Worm (Caenorhabditis elegans): Measurements from ENCODE around the gene srv-4.

The srv-4 gene

ce11 chrIV:4277694-4278093, 10.5 kb downstream of the srv-4 start, which contains the start of gene nhr-78:
Gene nhr-78 (minus strand): TSS chrIV:4277875.
- TF ChIP-seq nhr-237 (tag; optimal IDR thresholded peaks at IDR 0.05) (no peak), C34F6.9 (tag; optimal IDR thresholded peaks at IDR 0.05) (peak; percentile 14), F13H6.1 (tag; optimal IDR thresholded peaks at IDR 0.05) (peak; percentile 37), aly-2 (tag; optimal IDR thresholded peaks at IDR 0.05) (no peak), gmeb-1 (tag; optimal IDR thresholded peaks at IDR 0.05) (peak; percentile 40), nhr-21 (tag; optimal IDR thresholded peaks at IDR 0.05) (no peak), sma-9 (GFP tag; optimal IDR thresholded peaks at IDR 0.05) (peak; percentile 5), sma-9 (tag; optimal IDR thresholded peaks at IDR 0.05) (no peak), sma-3 (GFP tag; optimal IDR thresholded peaks at IDR 0.05) (peak; percentile 15)

ce11 chrIV:4272167-4272566, 16.1 kb downstream of the srv-4 start, which contains the start of gene F36A4.1:
Gene F36A4.1 (plus strand): TSS chrIV:4272467.
- TF ChIP-seq unc-62 (GFP tag; optimal IDR thresholded peaks at IDR 0.05): no peak
- no peak for TF ChIP-seq ceh-82 (tag; optimal IDR thresholded peaks at IDR 0.05)
- no peak for TF ChIP-seq R02D3.7 (tag; optimal IDR thresholded peaks at IDR 0.05)
- TF ChIP-seq C34F6.9 (tag; optimal IDR thresholded peaks at IDR 0.05): no peak
- no peak for TF ChIP-seq snpc-4 (tag; optimal IDR thresholded peaks at IDR 0.05)

- TF ChIP-seq sem-4 (tag; optimal IDR thresholded peaks at IDR 0.05) (no peak), ZK546.5 (tag; optimal IDR thresholded peaks at IDR 0.05) (no peak), nhr-11 (tag; optimal IDR thresholded peaks at IDR 0.05) (no peak), elt-1 (tag; optimal IDR thresholded peaks at IDR 0.05) (no peak), aly-2 (tag; optimal IDR thresholded peaks at IDR 0.05) (no peak), nhr-10 (tag; optimal IDR thresholded peaks at IDR 0.05) (no peak), dmd-4 (tag; optimal IDR thresholded peaks at IDR 0.05) (no peak), lsy-2 (tag; optimal IDR thresholded peaks at IDR 0.05) (no peak), unc-39 (tag; optimal IDR thresholded peaks at IDR 0.05) (no peak), nhr-23 (tag; optimal IDR thresholded peaks at IDR 0.05) (no peak), nhr-129 (tag; optimal IDR thresholded peaks at IDR 0.05) (no peak), C34F6.9 (tag; optimal IDR thresholded peaks at IDR 0.05) (no peak), nhr-25 (tag; optimal IDR thresholded peaks at IDR 0.05) (no peak), F13H6.1 (tag; optimal IDR thresholded peaks at IDR 0.05) (no peak)
These were observed 17.3 kb downstream of the srv-4 start, which contains the start of gene F36A4.2 for ce11 chrIV:4270925-4271324. Gene F36A4.2 (plus strand): TSS chrIV:4271225.

ce11 chrIV:4269308-4269707, 18.9 kb downstream of the srv-4 start, which contains the start of gene F36A4.3:
Gene F36A4.3 (plus strand): TSS chrIV:4269608.
- TF ChIP-seq mdl-1 (tag; optimal IDR thresholded peaks at IDR 0.05) (no peak), nhr-23 (tag; optimal IDR thresholded peaks at IDR 0.05) (no peak), ZK546.5 (tag; optimal IDR thresholded peaks at IDR 0.05) (no peak), aly-2 (tag; optimal IDR thresholded peaks at IDR 0.05) (no peak), nhr-11 (tag; optimal IDR thresholded peaks at IDR 0.05) (no peak), elt-1 (tag; optimal IDR thresholded peaks at IDR 0.05) (no peak), lin-11 (tag; optimal IDR thresholded peaks at IDR 0.05) (no peak), ztf-4 (tag; optimal IDR thresholded peaks at IDR 0.05) (no peak), R02D3.7 (tag; optimal IDR thresholded peaks at IDR 0.05) (no peak), ceh-16 (tag; optimal IDR thresholded peaks at IDR 0.05) (no peak), nhr-129 (tag; optimal IDR thresholded peaks at IDR 0.05) (no peak), mbf-1 (tag; optimal IDR thresholded peaks at IDR 0.05) (no peak), zag-1 (tag; optimal IDR thresholded peaks at IDR 0.05) (no peak), nhr-77 (tag; optimal IDR thresholded peaks at IDR 0.05) (no peak), unc-39 (tag; optimal IDR thresholded peaks at IDR 0.05) (no peak), lin-39 (tag; optimal IDR thresholded peaks at IDR 0.05) (no peak)

- TF ChIP-seq nhr-23 (tag; optimal IDR thresholded peaks at IDR 0.05) (no peak), elt-1 (tag; optimal IDR thresholded peaks at IDR 0.05) (no peak), mab-5 (tag; optimal IDR thresholded peaks at IDR 0.05) (no peak), nhr-77 (tag; optimal IDR thresholded peaks at IDR 0.05) (no peak)
These were observed 20.9 kb downstream of the srv-4 start, which contains the start of gene F36A4.4 for ce11 chrIV:4267320-4267719. Gene F36A4.4 (plus strand): TSS chrIV:4267620.

ce11 chrIV:4265951-4266350, 22.3 kb downstream of the srv-4 start:
- TF ChIP-seq sma-9 (GFP tag; optimal IDR thresholded peaks at IDR 0.05): no peak
- TF ChIP-seq sma-9 (tag; optimal IDR thresholded peaks at IDR 0.05): no peak
- no peak for TF ChIP-seq Y55F3AM.14 (GFP tag; optimal IDR thresholded peaks at IDR 0.05)
- TF ChIP-seq sem-4 (tag; optimal IDR thresholded peaks at IDR 0.05): no peak
- no peak for TF ChIP-seq ZK546.5 (tag; optimal IDR thresholded peaks at IDR 0.05)
- no peak for TF ChIP-seq crh-2 (tag; optimal IDR thresholded peaks at IDR 0.05)
- no peak for TF ChIP-seq aly-2 (tag; optimal IDR thresholded peaks at IDR 0.05)
- no peak for TF ChIP-seq dmd-4 (tag; optimal IDR thresholded peaks at IDR 0.05)
- TF ChIP-seq lsy-2 (tag; optimal IDR thresholded peaks at IDR 0.05): no peak
- TF ChIP-seq nhr-6 (tag; optimal IDR thresholded peaks at IDR 0.05): no peak
- no peak for TF ChIP-seq mab-5 (tag; optimal IDR thresholded peaks at IDR 0.05)
- TF ChIP-seq ztf-4 (tag; optimal IDR thresholded peaks at IDR 0.05): no peak
- no peak for TF ChIP-seq fos-1 (tag; optimal IDR thresholded peaks at IDR 0.05)
- no peak for TF ChIP-seq lin-11 (tag; optimal IDR thresholded peaks at IDR 0.05)
- TF ChIP-seq mbf-1 (tag; optimal IDR thresholded peaks at IDR 0.05): no peak
- TF ChIP-seq unc-62 (GFP tag; optimal IDR thresholded peaks at IDR 0.05): no peak
- no peak for TF ChIP-seq ceh-82 (tag; optimal IDR thresholded peaks at IDR 0.05)
